Fruit fly (Drosophila melanogaster): ENCODE measurements around the gene CG13847.

The CG13847 gene

dm6 chr3R:22410537-22411360 is 25.2 kb downstream of the CG13847 start, which contains the start of the genes CG13850 and lqfR (continued):
- TF ChIP-seq MBD-R2 (GFP tag; IDR thresholded peaks at IDR 0.05) (peak; percentile 76), Vsx1 (GFP tag; optimal IDR thresholded peaks at IDR 0.05) (peak; percentile 87), Hmx (GFP tag; optimal IDR thresholded peaks at IDR 0.05) (peak; percentile 53), chinmo (GFP tag; IDR thresholded peaks at IDR 0.05; ENCODE audit: partially characterized antibody) (no peak), Jarid2 (GFP tag; optimal IDR thresholded peaks at IDR 0.05) (no peak), CG8765 (GFP tag; IDR thresholded peaks at IDR 0.05) (no peak), esg (GFP tag; conservative IDR thresholded peaks at IDR 0.05) (peak; percentile 53; the same call in 1 of the 2 replicates), CG9215 (GFP tag; IDR thresholded peaks at IDR 0.05) (peak; percentile 77), CG12391 (tag; optimal IDR thresholded peaks at IDR 0.05) (peak; percentile 80), cato (GFP tag; optimal IDR thresholded peaks at IDR 0.05; ENCODE audit: borderline replicate concordance) (peak; percentile 58), BtbVII (GFP tag; optimal IDR thresholded peaks at IDR 0.05) (peak; percentile 70), Adf1 (GFP tag; IDR thresholded peaks at IDR 0.05) (no peak), peb (GFP tag; IDR thresholded peaks at IDR 0.05) (no peak), Six4 (GFP tag; optimal IDR thresholded peaks at IDR 0.05) (peak; percentile 69), Dip3 (GFP tag; optimal IDR thresholded peaks at IDR 0.05) (peak; percentile 80), CG8089 (GFP tag; optimal IDR thresholded peaks at IDR 0.05) (peak; percentile 52), tna (GFP tag; IDR thresholded peaks at IDR 0.05; ENCODE audit: partially characterized antibody) (no peak), disco-r (GFP tag; optimal IDR thresholded peaks at IDR 0.05) (no peak), CG17568 (GFP tag; optimal IDR thresholded peaks at IDR 0.05) (no peak), CG11085 (GFP tag; IDR thresholded peaks at IDR 0.05) (peak; percentile 40; the same call in 1 of the 2 replicates), CG17612 (GFP tag; IDR thresholded peaks at IDR 0.05) (no peak), dati (GFP tag; IDR thresholded peaks at IDR 0.05) (no peak), H2.0 (GFP tag; IDR thresholded peaks at IDR 0.05) (no peak; the same call in none of the 2 replicates), jumu (GFP tag; optimal IDR thresholded peaks at IDR 0.05) (peak; percentile 81), sens (GFP tag) (peak; percentile 94), CoRest (tag; optimal IDR thresholded peaks at IDR 0.05) (peak; percentile 88), CG10979 (tag; optimal IDR thresholded peaks at IDR 0.05) (peak; percentile 55), Mrtf (GFP tag; IDR thresholded peaks at IDR 0.05) (peak; percentile 40; the same call in 1 of the 3 replicates), CG15073 (GFP tag; optimal IDR thresholded peaks at IDR 0.05) (no peak), CG4730 (GFP tag; IDR thresholded peaks at IDR 0.05) (no peak), Elba2 (GFP tag; optimal IDR thresholded peaks at IDR 0.05) (peak; percentile 71), crol (GFP tag; IDR thresholded peaks at IDR 0.05) (no peak), CG30020 (tag; optimal IDR thresholded peaks at IDR 0.05) (peak; percentile 11), TFAM (GFP tag; optimal IDR thresholded peaks at IDR 0.05) (no peak), CG10267 (tag; optimal IDR thresholded peaks at IDR 0.05) (peak; percentile 97), CG8478 (optimal IDR thresholded peaks at IDR 0.05) (no peak), Rfx (GFP tag; IDR thresholded peaks at IDR 0.05) (peak; percentile 86), CG17829 (tag; optimal IDR thresholded peaks at IDR 0.05) (peak; percentile 54), CG15601 (tag; optimal IDR thresholded peaks at IDR 0.05) (peak; percentile 49), CG6254 (GFP tag; optimal IDR thresholded peaks at IDR 0.05) (no peak), CG31365 (tag; optimal IDR thresholded peaks at IDR 0.05) (no peak), Myb (GFP tag; optimal IDR thresholded peaks at IDR 0.05) (peak; percentile 83), gcm2 (GFP tag; optimal IDR thresholded peaks at IDR 0.05) (peak; percentile 60), chm (GFP tag; IDR thresholded peaks at IDR 0.05) (no peak), pho (GFP tag; optimal IDR thresholded peaks at IDR 0.05) (peak; percentile 86), run (tag; optimal IDR thresholded peaks at IDR 0.05) (no peak), CG11456 (GFP tag; IDR thresholded peaks at IDR 0.05) (peak; percentile 65), CG12155 (GFP tag; optimal IDR thresholded peaks at IDR 0.05) (peak; percentile 77), CG12659 (GFP tag; optimal IDR thresholded peaks at IDR 0.05) (peak; percentile 88), CG31441 (GFP tag; IDR thresholded peaks at IDR 0.05) (peak; percentile 52; the same call in 1 of the 2 replicates)

All from whole organism, embryonic.